Fruit fly (Drosophila melanogaster): ENCODE data around the gene CG13760.

The CG13760 gene

dm6 chrX:2533843-2534473 is 51.5 kb downstream of the CG13760 start (continued):
- TF ChIP-seq Med (GFP tag) (peak; percentile 97), CG32772 (GFP tag; IDR thresholded peaks at IDR 0.05) (peak; percentile 57; the same call in 1 of the 2 replicates), ind (GFP tag; optimal IDR thresholded peaks at IDR 0.05) (peak; percentile 80), Xrp1 (GFP tag; IDR thresholded peaks at IDR 0.05) (peak; percentile 41; the same call in 1 of the 2 replicates), Abd-B (GFP tag; optimal IDR thresholded peaks at IDR 0.05) (peak; percentile 24), run (tag; optimal IDR thresholded peaks at IDR 0.05) (no peak), ham (GFP tag; IDR thresholded peaks at IDR 0.05) (0 out of 2 replicates have a peak, but pooled peaks have one; percentile 11), CG10654 (GFP tag; optimal IDR thresholded peaks at IDR 0.05) (peak; percentile 48), CG10431 (GFP tag; optimal IDR thresholded peaks at IDR 0.05) (no peak), dysf (GFP tag; IDR thresholded peaks at IDR 0.05) (peak; percentile 83), Bteb2 (GFP tag; optimal IDR thresholded peaks at IDR 0.05) (peak; percentile 27), yki (optimal IDR thresholded peaks at IDR 0.05) (no peak), HHEX (GFP tag; optimal IDR thresholded peaks at IDR 0.05) (peak; percentile 60), Dp (GFP tag; optimal IDR thresholded peaks at IDR 0.05) (no peak), CG18011 (GFP tag; optimal IDR thresholded peaks at IDR 0.05) (no peak), gce (GFP tag; IDR thresholded peaks at IDR 0.05) (peak; percentile 50; the same call in 1 of the 3 replicates), CG1024 (GFP tag; IDR thresholded peaks at IDR 0.05) (peak; percentile 54), Atf3 (GFP tag; optimal IDR thresholded peaks at IDR 0.05) (no peak), CG17829 (tag; optimal IDR thresholded peaks at IDR 0.05) (peak; percentile 15), sqz (GFP tag; optimal IDR thresholded peaks at IDR 0.05) (no peak), da (GFP tag; optimal IDR thresholded peaks at IDR 0.05) (no peak), bowl (GFP tag; IDR thresholded peaks at IDR 0.05) (0 out of 2 replicates have a peak, but pooled peaks have one; percentile 36), slp2 (GFP tag; optimal IDR thresholded peaks at IDR 0.05) (peak; percentile 27), CG12942 (GFP tag; optimal IDR thresholded peaks at IDR 0.05) (peak; percentile 40), CG17802 (tag; optimal IDR thresholded peaks at IDR 0.05) (no peak), Gsc (GFP tag; IDR thresholded peaks at IDR 0.05) (peak; percentile 18; the same call in 1 of the 2 replicates), zen2 (GFP tag; IDR thresholded peaks at IDR 0.05; ENCODE audit: partially characterized antibody) (no peak), CG17186 (GFP tag; optimal IDR thresholded peaks at IDR 0.05) (no peak), CG1647 (GFP tag; optimal IDR thresholded peaks at IDR 0.05) (peak; percentile 24), dimm (GFP tag; IDR thresholded peaks at IDR 0.05) (no peak), CG2889 (GFP tag; IDR thresholded peaks at IDR 0.05) (no peak), seq (GFP tag; IDR thresholded peaks at IDR 0.05) (peak; percentile 21; the same call in 1 of the 2 replicates), Hsf (GFP tag; optimal IDR thresholded peaks at IDR 0.05) (peak; percentile 63), jing (GFP tag; optimal IDR thresholded peaks at IDR 0.05) (peak; percentile 14), chinmo (GFP tag; IDR thresholded peaks at IDR 0.05; ENCODE audit: partially characterized antibody) (no peak), CG9817 (tag; optimal IDR thresholded peaks at IDR 0.05) (peak; percentile 67), so (GFP tag; IDR thresholded peaks at IDR 0.05) (peak; percentile 40; the same call in 1 of the 3 replicates), CG8388 (GFP tag; optimal IDR thresholded peaks at IDR 0.05) (no peak), Sry-β (GFP tag; optimal IDR thresholded peaks at IDR 0.05) (no peak), vnd (GFP tag; IDR thresholded peaks at IDR 0.05; ENCODE audit: partially characterized antibody) (no peak), CG12155 (GFP tag; optimal IDR thresholded peaks at IDR 0.05) (peak; percentile 29), ase (GFP tag; IDR thresholded peaks at IDR 0.05) (peak; percentile 50; the same call in 2 of the 3 replicates), crc (GFP tag; optimal IDR thresholded peaks at IDR 0.05) (no peak), Oli (tag; optimal IDR thresholded peaks at IDR 0.05) (peak; percentile 55), tin (GFP tag; optimal IDR thresholded peaks at IDR 0.05) (peak; percentile 62), CG3163 (GFP tag; optimal IDR thresholded peaks at IDR 0.05) (no peak), CkIIα-i1 (GFP tag; IDR thresholded peaks at IDR 0.05) (peak; percentile 73), CG14667 (GFP tag; IDR thresholded peaks at IDR 0.05) (peak; percentile 36; the same call in 1 of the 2 replicates), al (GFP tag; IDR thresholded peaks at IDR 0.05) (peak; percentile 46; the same call in 1 of the 2 replicates), Jarid2 (GFP tag; optimal IDR thresholded peaks at IDR 0.05) (no peak)

Data from whole organism, embryonic.